Fruit fly (Drosophila melanogaster) whole organism, embryonic: ENCODE results near the gene Ir94a.

ENCODE experiments used
- Atf3 ChIP-seq: fragments of 200-800 bp; sonication (Bioruptor generic); optimal IDR thresholded peaks from 3 replicates; lab custom pipeline; 2016; ENCODE audit warnings: missing biosample characterization, missing genetic modification characterization
- B-H1 ChIP-seq: fragments of 200-800 bp; sonication (Bioruptor generic); IDR thresholded peaks from 3 replicates; pipeline ENCODE4 v1.3.6; 2022; ENCODE audit warnings: missing biosample characterization, missing genetic modification characterization
- Bgb ChIP-seq: fragments of 200-800 bp; sonication (Bioruptor generic); IDR thresholded peaks from 2 replicates; pipeline ENCODE4 v1.3.6; 2022; ENCODE audit warnings: missing biosample characterization, missing genetic modification characterization; ENCODE audit not compliant: partially characterized antibody
- CG12104 ChIP-seq: fragments of 200-800 bp; sonication (Bioruptor generic); optimal IDR thresholded peaks from 3 replicates; lab custom pipeline; 2016; ENCODE audit warnings: missing biosample characterization, missing genetic modification characterization
- CG14014 ChIP-seq: fragments of 200-800 bp; sonication (Bioruptor generic); IDR thresholded peaks from 2 replicates; pipeline ENCODE4 v1.3.6; 2022; ENCODE audit warnings: missing biosample characterization, missing genetic modification characterization
- CG15073 ChIP-seq: fragments of 200-800 bp; sonication (Bioruptor generic); optimal IDR thresholded peaks from 2 replicates; lab custom pipeline; 2016; ENCODE audit warnings: missing biosample characterization, missing genetic modification characterization
- CG2202 ChIP-seq: fragments of 200-800 bp; sonication (Bioruptor generic); optimal IDR thresholded peaks from 2 replicates; lab custom pipeline; 2018; ENCODE audit warnings: missing biosample characterization, mild to moderate bottlenecking, missing genetic modification characterization
- CG31365 ChIP-seq: fragments of 200-800 bp; sonication (Bioruptor generic); optimal IDR thresholded peaks from 2 replicates; lab custom pipeline; 2018; ENCODE audit warnings: missing biosample characterization, mild to moderate bottlenecking, missing genetic modification characterization
- CG31441 ChIP-seq: fragments of 200-800 bp; sonication (Bioruptor generic); IDR thresholded peaks from 2 replicates; pipeline ENCODE4 v1.3.6; 2022; ENCODE audit warnings: missing biosample characterization, missing genetic modification characterization
- CG34224 ChIP-seq: fragments of 200-800 bp; sonication (Bioruptor generic); IDR thresholded peaks from 3 replicates; pipeline ENCODE4 v1.3.6; 2022; ENCODE audit warnings: missing biosample characterization, missing genetic modification characterization; ENCODE audit not compliant: partially characterized antibody
- CG43689 ChIP-seq: fragments of 200-800 bp; sonication (Bioruptor generic); IDR thresholded peaks from 2 replicates; pipeline ENCODE4 v1.3.6; 2022; ENCODE audit warnings: missing biosample characterization, missing genetic modification characterization
- CG4404 ChIP-seq: fragments of 200-800 bp; sonication (Bioruptor generic); IDR thresholded peaks from 2 replicates; pipeline ENCODE4 v1.3.6; 2022; ENCODE audit warnings: missing biosample characterization, missing genetic modification characterization
- CG6791 ChIP-seq: fragments of 200-800 bp; sonication (Bioruptor generic); IDR thresholded peaks from 3 replicates; pipeline ENCODE4 v1.3.6; 2022; ENCODE audit warnings: missing biosample characterization, missing genetic modification characterization; ENCODE audit not compliant: partially characterized antibody
- CG9876 ChIP-seq: fragments of 200-800 bp; sonication (Bioruptor generic); optimal IDR thresholded peaks from 2 replicates; lab custom pipeline; 2016; ENCODE audit warnings: missing biosample characterization, missing genetic modification characterization
- Deaf1 ChIP-seq: fragments of 200-800 bp; optimal IDR thresholded peaks from 3 replicates; lab custom pipeline; 2019; ENCODE audit warnings: missing biosample characterization, mild to moderate bottlenecking, missing genetic modification characterization, moderate library complexity
- Dfd ChIP-seq, 2 experiments: fragments of >200 bp; optimal IDR thresholded peaks; 2 replicates each; lab custom pipeline; 2017; ENCODE audit warnings: missing biosample characterization in 2 of 2, missing genetic modification characterization in 2 of 2
- Dip3 ChIP-seq: fragments of 200-800 bp; sonication (Bioruptor generic); optimal IDR thresholded peaks from 3 replicates; lab custom pipeline; 2016; ENCODE audit warnings: missing biosample characterization, missing genetic modification characterization
- Eip74EF ChIP-seq, 2 experiments: fragments of 200-800 bp in 1 of 2; fragments of >200 bp in 1 of 2; sonication (Bioruptor generic) in 1 of 2; optimal IDR thresholded peaks; 2 replicates each; lab custom pipeline; 2017 to 2019; ENCODE audit warnings: missing biosample characterization in 2 of 2, missing genetic modification characterization in 2 of 2, mild to moderate bottlenecking in 1 of 2, moderate library complexity in 1 of 2
- Gug ChIP-seq: fragments of 200-800 bp; sonication (Bioruptor generic); IDR thresholded peaks from 4 replicates; pipeline ENCODE4 v1.3.6; 2022; ENCODE audit warnings: missing biosample characterization, missing genetic modification characterization
- HmgD ChIP-seq: fragments of 200-800 bp; sonication (Bioruptor generic); optimal IDR thresholded peaks from 3 replicates; lab custom pipeline; 2016; ENCODE audit warnings: missing biosample characterization, missing genetic modification characterization
- Hmr ChIP-seq: fragments of 200-800 bp; sonication (Bioruptor generic); optimal IDR thresholded peaks from 3 replicates; lab custom pipeline; 2017; ENCODE audit warnings: mild to moderate bottlenecking, missing biosample characterization, missing genetic modification reagents, missing genetic modification characterization
- Hsf ChIP-seq: fragments of 200-800 bp; sonication (Bioruptor generic); optimal IDR thresholded peaks from 3 replicates; lab custom pipeline; 2016; ENCODE audit warnings: missing biosample characterization, missing genetic modification characterization
- MBD-R2 ChIP-seq: fragments of 200-800 bp; sonication (Bioruptor generic); IDR thresholded peaks from 2 replicates; pipeline ENCODE4 v1.3.6; 2022; ENCODE audit warnings: missing biosample characterization, missing genetic modification characterization
- MTF-1 ChIP-seq: fragments of 200-800 bp; sonication (Bioruptor generic); optimal IDR thresholded peaks from 2 replicates; lab custom pipeline; 2018; ENCODE audit warnings: missing biosample characterization, mild to moderate bottlenecking, missing genetic modification characterization, borderline replicate concordance
- Ravus ChIP-seq: fragments of 200-800 bp; sonication (Bioruptor generic); IDR thresholded peaks from 2 replicates; pipeline ENCODE4 v1.3.6; 2022; ENCODE audit warnings: missing biosample characterization, missing genetic modification characterization
- Rx ChIP-seq: fragments of 200-800 bp; sonication (Bioruptor generic); IDR thresholded peaks from 2 replicates; pipeline ENCODE4 v1.3.6; 2022; ENCODE audit warnings: missing biosample characterization, missing genetic modification characterization
- Ssrp ChIP-seq: fragments of 200-800 bp; sonication (Bioruptor generic); optimal IDR thresholded peaks from 2 replicates; lab custom pipeline; 2018; ENCODE audit warnings: missing biosample characterization, mild to moderate bottlenecking, missing genetic modification characterization, moderate library complexity
- TFAM ChIP-seq: fragments of 200-800 bp; sonication (Bioruptor generic); optimal IDR thresholded peaks from 2 replicates; lab custom pipeline; 2017; ENCODE audit warnings: missing biosample characterization, missing genetic modification characterization, inconsistent platforms
- Taf1 ChIP-seq: fragments of 200-800 bp; sonication (Bioruptor generic); IDR thresholded peaks from 2 replicates; pipeline ENCODE4 v1.3.6; 2022; ENCODE audit warnings: missing biosample characterization, missing genetic modification characterization
- ato ChIP-seq: fragments of 200-800 bp; sonication (Bioruptor generic); IDR thresholded peaks from 2 replicates; pipeline ENCODE4 v1.3.6; 2022; ENCODE audit warnings: missing biosample characterization, missing genetic modification characterization; ENCODE audit not compliant: partially characterized antibody
- az2 ChIP-seq: fragments of 200-800 bp; sonication (Bioruptor generic); optimal IDR thresholded peaks from 3 replicates; lab custom pipeline; 2016; ENCODE audit warnings: missing biosample characterization, missing genetic modification characterization
- cad ChIP-seq: fragments of >200 bp; optimal IDR thresholded peaks from 2 replicates; lab custom pipeline; 2017; ENCODE audit warnings: missing biosample characterization, missing genetic modification characterization
- chif ChIP-seq, 2 experiments: fragments of 200-800 bp; sonication (Bioruptor generic); optimal IDR thresholded peaks; 3 replicates each; lab custom pipeline; 2016; ENCODE audit warnings: missing biosample characterization in 2 of 2, missing genetic modification characterization in 2 of 2
- dati ChIP-seq: fragments of 200-800 bp; sonication (Bioruptor generic); IDR thresholded peaks from 2 replicates; pipeline ENCODE4 v1.3.6; 2022; ENCODE audit warnings: missing biosample characterization, missing genetic modification characterization
- ewg ChIP-seq: fragments of 200-800 bp; sonication (Bioruptor generic); optimal IDR thresholded peaks from 3 replicates; lab custom pipeline; 2017; ENCODE audit warnings: mild to moderate bottlenecking, missing biosample characterization, missing genetic modification reagents, missing genetic modification characterization
- inv ChIP-seq: fragments of 200-800 bp; sonication (Bioruptor generic); IDR thresholded peaks from 2 replicates; pipeline ENCODE4 v1.3.6; 2022; ENCODE audit warnings: missing biosample characterization, missing genetic modification characterization; ENCODE audit not compliant: partially characterized antibody
- kay ChIP-seq: fragments of 200-800 bp; sonication (Bioruptor generic); optimal IDR thresholded peaks from 2 replicates; lab custom pipeline; 2016; ENCODE audit warnings: missing biosample characterization, missing genetic modification characterization
- lola ChIP-seq, 3 experiments: fragments of >200 bp in 2 of 3; fragments of 200-800 bp in 1 of 3; sonication (Bioruptor generic) in 1 of 3; optimal IDR thresholded peaks; 2 replicates each; lab custom pipeline; 2017 to 2019; ENCODE audit warnings: missing biosample characterization in 3 of 3, missing genetic modification characterization in 3 of 3, mild to moderate bottlenecking in 1 of 3, moderate library complexity in 1 of 3
- nmo ChIP-seq: fragments of 200-800 bp; sonication (Bioruptor generic); optimal IDR thresholded peaks from 2 replicates; lab custom pipeline; 2018; ENCODE audit warnings: missing biosample characterization, mild to moderate bottlenecking, missing genetic modification characterization, moderate library complexity
- org-1 ChIP-seq: fragments of 200-800 bp; sonication (Bioruptor generic); optimal IDR thresholded peaks from 2 replicates; lab custom pipeline; 2017; ENCODE audit warnings: missing biosample characterization, missing genetic modification characterization
- pb ChIP-seq: fragments of 200-800 bp; sonication (Bioruptor generic); optimal IDR thresholded peaks from 3 replicates; lab custom pipeline; 2016; ENCODE audit warnings: missing biosample characterization, missing genetic modification characterization
- phol ChIP-seq: fragments of 200-800 bp; sonication (Bioruptor generic); optimal IDR thresholded peaks from 3 replicates; lab custom pipeline; 2018; ENCODE audit warnings: missing biosample characterization, mild to moderate bottlenecking, missing genetic modification characterization, moderate library complexity
- prd ChIP-seq, 3 experiments: fragments of >200 bp in 2 of 3; fragments of 200-800 bp in 1 of 3; sonication (Bioruptor generic) in 1 of 3; optimal IDR thresholded peaks in 2 of 3; IDR thresholded peaks in 1 of 3; 2 replicates in 2 of 3; 3 replicates in 1 of 3; pipeline versions ENCODE4 v1.3.6 to Lab custom; 2017 to 2022; ENCODE audit warnings: missing biosample characterization in 1 of 3, missing genetic modification characterization in 1 of 3
- ranshi ChIP-seq: fragments of 200-800 bp; sonication (Bioruptor generic); IDR thresholded peaks from 2 replicates; pipeline ENCODE4 v1.3.6; 2022; ENCODE audit warnings: missing biosample characterization, missing genetic modification characterization
- schlank ChIP-seq: fragments of 200-800 bp; sonication (Bioruptor generic); optimal IDR thresholded peaks from 2 replicates; lab custom pipeline; 2018; ENCODE audit warnings: missing biosample characterization, mild to moderate bottlenecking, missing genetic modification characterization
- seq ChIP-seq: fragments of 200-800 bp; sonication (Bioruptor generic); IDR thresholded peaks from 2 replicates; pipeline ENCODE4 v1.3.6; 2022; ENCODE audit warnings: missing biosample characterization, missing genetic modification characterization
- so ChIP-seq: fragments of 200-800 bp; sonication (Bioruptor generic); IDR thresholded peaks from 3 replicates; pipeline ENCODE4 v1.3.6; 2022; ENCODE audit warnings: missing biosample characterization, missing genetic modification characterization
- sob ChIP-seq: fragments of 200-800 bp; sonication (Bioruptor generic); IDR thresholded peaks from 2 replicates; pipeline ENCODE4 v1.3.6; 2022; ENCODE audit warnings: missing biosample characterization, missing genetic modification characterization
- unpg ChIP-seq: fragments of 200-800 bp; sonication (Bioruptor generic); optimal IDR thresholded peaks from 3 replicates; lab custom pipeline; 2018; ENCODE audit warnings: missing biosample characterization, mild to moderate bottlenecking, missing genetic modification characterization, moderate library complexity
- z ChIP-seq: fragments of 200-800 bp; sonication (Bioruptor generic); IDR thresholded peaks from 3 replicates; pipeline ENCODE4 v1.3.6; 2022; ENCODE audit warnings: missing biosample characterization, missing genetic modification characterization

Ir94a gene

dm6 chr3R:22121220-22121619 is 8.0 kb downstream of the Ir94a start (continued):
- TF ChIP-seq CG2202 (tag; lab: Kevin White, UChicago) (no peak), sob (GFP tag; lab: Robert Waterston, UW) (peak; percentile 79), pb (GFP tag; lab: Kevin White, UChicago) (no peak), Atf3 (no peak), phol (tag; lab: Kevin White, UChicago) (no peak), dati (GFP tag; lab: Robert Waterston, UW) (no peak), ewg (no peak), unpg (GFP tag; lab: Kevin White, UChicago) (peak; percentile 78), Dip3 (GFP tag; lab: Kevin White, UChicago) (peak; percentile 18), CG34224 (GFP tag; lab: Robert Waterston, UW) (no peak), az2 (GFP tag; lab: Kevin White, UChicago) (peak; percentile 27), CG9876 (no peak), lola (GFP tag; optimal IDR thresholded peaks at IDR 0.05; lab: Kevin White, UChicago) (no peak), CG12104 (GFP tag; lab: Kevin White, UChicago) (peak; percentile 25), TFAM (GFP tag; lab: Kevin White, UChicago) (no peak), B-H1 (no peak; the same call in 2 of the 3 replicates), CG6791 (no peak), cad (GFP tag; lab: Kevin White, UChicago) (no peak), ranshi (GFP tag; lab: Robert Waterston, UW) (peak; percentile 61; the same call in 1 of the 2 replicates), Ssrp (tag; lab: Kevin White, UChicago) (no peak), prd (optimal IDR thresholded peaks at IDR 0.05; lab: Kevin White, UChicago) (no peak), prd (GFP tag; IDR thresholded peaks at IDR 0.05; lab: Robert Waterston, UW) (peak; percentile 73), Gug (GFP tag; lab: Robert Waterston, UW) (peak; percentile 23; the same call in 1 of the 4 replicates), Deaf1 (peak; percentile 31), Hsf (GFP tag; lab: Kevin White, UChicago) (peak; percentile 35), Dfd (GFP tag; optimal IDR thresholded peaks at IDR 0.05; lab: Kevin White, UChicago) (no peak), chif (GFP tag; optimal IDR thresholded peaks at IDR 0.05; lab: Kevin White, UChicago) (no peak), MTF-1 (GFP tag; lab: Kevin White, UChicago) (no peak), CG15073 (GFP tag; lab: Kevin White, UChicago) (no peak), Eip74EF (GFP tag; optimal IDR thresholded peaks at IDR 0.05; lab: Kevin White, UChicago) (peak in 1 of 2 experiments; percentile 71), nmo (peak; percentile 68), Taf1 (GFP tag; lab: Robert Waterston, UW) (peak; percentile 62), Rx (0 out of 2 replicates have a peak, but pooled peaks have one; percentile 27), CG4404 (GFP tag; lab: Robert Waterston, UW) (peak; percentile 52), CG31365 (tag; lab: Kevin White, UChicago) (no peak), CG14014 (GFP tag; lab: Robert Waterston, UW) (peak; percentile 73), Ravus (GFP tag; lab: Robert Waterston, UW) (no peak), inv (GFP tag; lab: Robert Waterston, UW) (no peak), schlank (tag; lab: Kevin White, UChicago) (peak; percentile 47), Hmr (GFP tag; lab: Kevin White, UChicago) (peak; percentile 60), so (GFP tag; lab: Robert Waterston, UW) (0 out of 3 replicates have a peak, but pooled peaks have one; percentile 34), z (GFP tag; lab: Robert Waterston, UW) (no peak), HmgD (no peak), seq (GFP tag; lab: Robert Waterston, UW) (peak; percentile 24; the same call in 1 of the 2 replicates), MBD-R2 (GFP tag; lab: Robert Waterston, UW) (peak; percentile 60; the same call in 1 of the 2 replicates), CG31441 (no peak; the same call in 1 of the 2 replicates), org-1 (GFP tag; lab: Kevin White, UChicago) (peak; percentile 16), CG43689 (GFP tag; lab: Robert Waterston, UW) (no peak), Bgb (GFP tag; lab: Robert Waterston, UW) (no peak), ato (no peak), kay (GFP tag; lab: Kevin White, UChicago) (peak; percentile 10)
